Worm (Caenorhabditis elegans) whole organism, L1 larva: ENCODE results near the gene ketn-1.

ENCODE experiments used
- ceh-82 ChIP-seq, 3 experiments: fragments of 150-350 bp in 1 of 3; sonication (generic microtip) in 2 of 3; optimal IDR thresholded peaks; 2 replicates each; lab custom pipeline; 2014 to 2017; ENCODE audit warnings: missing biosample characterization in 3 of 3, missing genetic modification characterization in 3 of 3
- hlh-17 ChIP-seq: fragments of 200-800 bp; sonication (Bioruptor generic); optimal IDR thresholded peaks from 2 replicates; lab custom pipeline; 2018; ENCODE audit warnings: missing genetic modification characterization, mild to moderate bottlenecking, missing compliant biosample characterization, moderate library complexity, borderline replicate concordance
- lin-15B ChIP-seq: fragments of 150-350 bp; sonication (generic microtip); optimal IDR thresholded peaks from 3 replicates; lab custom pipeline; 2014; ENCODE audit warnings: missing biosample characterization, missing genetic modification characterization
- mdl-1 ChIP-seq, 2 experiments: fragments of 150-350 bp; optimal IDR thresholded peaks; 2 replicates each; lab custom pipeline; 2014 to 2017; ENCODE audit warnings: missing biosample characterization in 2 of 2, missing genetic modification characterization in 2 of 2, inconsistent platforms in 1 of 2
- mep-1 ChIP-seq: fragments of 150-350 bp; optimal IDR thresholded peaks from 2 replicates; lab custom pipeline; 2014; ENCODE audit warnings: missing biosample characterization, missing genetic modification characterization
- nhr-19 ChIP-seq: fragments of 200-800 bp; sonication (Bioruptor generic); conservative IDR thresholded peaks from 2 replicates; pipeline ENCODE4 v1.3.6; 2022; ENCODE audit warnings: missing genetic modification characterization, missing compliant biosample characterization
- nhr-237 ChIP-seq: fragments of 150-350 bp; optimal IDR thresholded peaks from 2 replicates; lab custom pipeline; 2014; ENCODE audit warnings: missing biosample characterization, missing genetic modification characterization
- nhr-76 ChIP-seq: sonication (generic microtip); optimal IDR thresholded peaks from 2 replicates; lab custom pipeline; 2017; ENCODE audit warnings: missing biosample characterization, missing genetic modification characterization
- pax-3 ChIP-seq: fragments of 200-800 bp; sonication (Bioruptor generic); optimal IDR thresholded peaks from 2 replicates; lab custom pipeline; 2018; ENCODE audit warnings: mild to moderate bottlenecking, missing genetic modification characterization, moderate library complexity, missing compliant biosample characterization
- unc-62 ChIP-seq: fragments of 150-350 bp; optimal IDR thresholded peaks from 2 replicates; lab custom pipeline; 2014; ENCODE audit warnings: missing biosample characterization, missing genetic modification reagents, missing genetic modification characterization

DNA sequence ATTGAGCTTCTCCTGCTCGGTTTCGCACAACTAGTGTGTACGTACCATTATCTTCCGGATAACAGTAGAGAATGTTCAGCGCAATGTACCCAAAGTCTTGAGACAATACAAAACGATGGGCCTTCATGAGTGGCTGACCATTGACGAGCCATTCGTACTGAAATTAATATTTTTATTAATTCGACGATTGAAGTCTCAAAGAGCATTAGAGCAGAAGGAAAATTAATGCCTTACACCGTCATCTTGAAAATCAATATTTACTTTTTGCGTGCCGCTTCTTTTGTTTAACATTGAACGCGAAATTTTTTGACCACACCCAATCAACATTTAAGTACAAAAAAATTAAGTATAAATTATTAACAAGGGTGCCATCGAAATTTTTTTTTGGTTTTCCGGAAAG is 14.7 kb downstream of the ketn-1 start:
- TF ChIP-seq mdl-1 (tag; optimal IDR thresholded peaks at IDR 0.05; lab: Kevin White, UChicago) (no peak), hlh-17 (GFP tag; lab: Kevin White, UChicago) (no peak), unc-62 (GFP tag; lab: Kevin White, UChicago) (no peak), mep-1 (no peak), nhr-76 (tag; lab: Kevin White, UChicago) (no peak), ceh-82 (tag; optimal IDR thresholded peaks at IDR 0.05; lab: Kevin White, UChicago) (no peak), nhr-237 (no peak), nhr-19 (no peak), pax-3 (tag; lab: Kevin White, UChicago) (no peak), lin-15B (tag; lab: Kevin White, UChicago) (no peak)
